Worm (Caenorhabditis elegans) whole organism, young adult: ENCODE data around the gene Y51A2B.6.
A peak's percentile ranks its signal among the peaks of the same experiment; 100 is the strongest.

Source experiments
- B0035.1 ChIP-seq: sonication (generic microtip); optimal IDR thresholded peaks from 2 replicates; lab custom pipeline; 2016; ENCODE audit warnings: missing genetic modification characterization, mild to moderate bottlenecking, missing compliant biosample characterization, missing genotype, missing genetic modification reagents
- B0261.1 ChIP-seq: sonication (generic microtip); optimal IDR thresholded peaks from 2 replicates; lab custom pipeline; 2016; ENCODE audit warnings: mild to moderate bottlenecking, missing genetic modification characterization, moderate library complexity, missing compliant biosample characterization
- F23B12.7 ChIP-seq: sonication (generic microtip); optimal IDR thresholded peaks from 2 replicates; lab custom pipeline; 2017; ENCODE audit warnings: missing genetic modification characterization, mild to moderate bottlenecking, missing compliant biosample characterization, antibody characterized with exemption, moderate library complexity; ENCODE audit not compliant: insufficient read depth
- F49E8.2 ChIP-seq: sonication (generic microtip); optimal IDR thresholded peaks from 3 replicates; lab custom pipeline; 2017; ENCODE audit warnings: missing genetic modification characterization, mild to moderate bottlenecking, missing compliant biosample characterization, antibody characterized with exemption, moderate library complexity; ENCODE audit not compliant: insufficient read depth
- F57A8.1 ChIP-seq: fragments of 200-800 bp; sonication (Bioruptor generic); optimal IDR thresholded peaks from 2 replicates; lab custom pipeline; 2018; ENCODE audit warnings: mild to moderate bottlenecking, missing genetic modification characterization, moderate library complexity, missing compliant biosample characterization
- K12H6.12 ChIP-seq: fragments of 200-800 bp; sonication (Bioruptor generic); optimal IDR thresholded peaks from 2 replicates; lab custom pipeline; 2018; ENCODE audit warnings: mild to moderate bottlenecking, missing genetic modification characterization, missing compliant biosample characterization
- T07F8.4 ChIP-seq: sonication (generic microtip); optimal IDR thresholded peaks from 2 replicates; lab custom pipeline; 2016; ENCODE audit warnings: mild to moderate bottlenecking, missing genetic modification characterization, moderate library complexity, missing compliant biosample characterization
- T26A5.8 ChIP-seq: sonication (generic microtip); optimal IDR thresholded peaks from 2 replicates; lab custom pipeline; 2016; ENCODE audit warnings: missing genetic modification characterization, missing compliant biosample characterization
- Y53G8AR.9 ChIP-seq: fragments of 200-800 bp; sonication (Bioruptor generic); conservative IDR thresholded peaks from 2 replicates; pipeline ENCODE4 v1.3.6; 2022; ENCODE audit warnings: missing genetic modification reagents, missing genetic modification characterization, missing compliant biosample characterization
- Y56A3A.18 ChIP-seq: fragments of 200-800 bp; sonication (Bioruptor generic); IDR thresholded peaks from 2 replicates; pipeline ENCODE4 v1.3.6; 2022; ENCODE audit warnings: missing genetic modification reagents, missing genetic modification characterization, missing compliant biosample characterization
- atf-7 ChIP-seq: sonication (generic microtip); optimal IDR thresholded peaks from 2 replicates; lab custom pipeline; 2017; ENCODE audit warnings: mild to moderate bottlenecking, missing genetic modification characterization, missing compliant biosample characterization
- attf-3 ChIP-seq: fragments of 200-800 bp; sonication (Bioruptor generic); conservative IDR thresholded peaks from 2 replicates; pipeline ENCODE4 v1.3.6; 2022; ENCODE audit warnings: missing genetic modification reagents, missing genetic modification characterization, missing compliant biosample characterization
- ceh-27 ChIP-seq: fragments of 200-800 bp; sonication (Bioruptor generic); optimal IDR thresholded peaks from 2 replicates; lab custom pipeline; 2018; ENCODE audit warnings: mild to moderate bottlenecking, missing genetic modification characterization, moderate library complexity, missing compliant biosample characterization
- dpl-1 ChIP-seq: fragments of 150-350 bp; optimal IDR thresholded peaks from 2 replicates; lab custom pipeline; 2014; ENCODE audit warnings: missing biosample characterization, missing genetic modification reagents, missing genetic modification characterization
- egrh-3 ChIP-seq: fragments of 200-800 bp; sonication (Bioruptor generic); IDR thresholded peaks from 2 replicates; pipeline ENCODE4 v1.3.6; 2022; ENCODE audit warnings: missing genetic modification reagents, missing genetic modification characterization, missing compliant biosample characterization
- ekl-4 ChIP-seq: fragments of 200-800 bp; sonication (Bioruptor generic); IDR thresholded peaks from 2 replicates; pipeline ENCODE4 v1.3.6; 2022; ENCODE audit warnings: missing genetic modification reagents, missing genetic modification characterization, missing compliant biosample characterization
- him-1 ChIP-seq: sonication (generic microtip); optimal IDR thresholded peaks from 2 replicates; lab custom pipeline; 2016; ENCODE audit warnings: missing genotype, missing genetic modification reagents, missing genetic modification characterization, missing compliant biosample characterization
- hlh-12 ChIP-seq: sonication (generic microtip); optimal IDR thresholded peaks from 2 replicates; lab custom pipeline; 2016; ENCODE audit warnings: missing genetic modification characterization, missing compliant biosample characterization
- hmg-1.2 ChIP-seq: fragments of 200-800 bp; sonication (Bioruptor generic); IDR thresholded peaks from 2 replicates; pipeline ENCODE4 v1.3.6; 2022; ENCODE audit warnings: missing genetic modification reagents, missing genetic modification characterization, missing compliant biosample characterization
- hsf-1 ChIP-seq: fragments of 200-800 bp; sonication (Bioruptor generic); IDR thresholded peaks from 2 replicates; pipeline ENCODE4 v1.3.6; 2022; ENCODE audit warnings: missing genetic modification reagents, missing genetic modification characterization, missing compliant biosample characterization
- lin-26 ChIP-seq: fragments of 200-800 bp; sonication (Bioruptor generic); IDR thresholded peaks from 2 replicates; pipeline ENCODE4 v1.3.6; 2022; ENCODE audit warnings: missing genetic modification reagents, missing genetic modification characterization, missing compliant biosample characterization
- lin-35 ChIP-seq, 3 experiments: fragments of 150-350 bp in 2 of 3; sonication (generic microtip) in 1 of 3; optimal IDR thresholded peaks; 2 replicates each; lab custom pipeline; 2014 to 2018; ENCODE audit warnings: missing biosample characterization in 3 of 3, missing genetic modification characterization in 3 of 3, missing genetic modification reagents in 3 of 3
- lsy-27 ChIP-seq: sonication (generic microtip); optimal IDR thresholded peaks from 2 replicates; lab custom pipeline; 2017; ENCODE audit warnings: missing genetic modification characterization, mild to moderate bottlenecking, missing compliant biosample characterization, antibody characterized with exemption, missing genotype, borderline replicate concordance; ENCODE audit not compliant: insufficient read depth
- madf-10 ChIP-seq: sonication (generic microtip); optimal IDR thresholded peaks from 2 replicates; lab custom pipeline; 2016; ENCODE audit warnings: mild to moderate bottlenecking, missing genetic modification characterization, missing compliant biosample characterization
- mxl-1 ChIP-seq: sonication (generic microtip); optimal IDR thresholded peaks from 2 replicates; lab custom pipeline; 2016; ENCODE audit warnings: missing genetic modification characterization, missing compliant biosample characterization
- nhr-80 ChIP-seq: sonication (generic microtip); optimal IDR thresholded peaks from 2 replicates; lab custom pipeline; 2016; ENCODE audit warnings: missing genetic modification characterization, missing compliant biosample characterization
- nhr-90 ChIP-seq: sonication (generic microtip); optimal IDR thresholded peaks from 2 replicates; lab custom pipeline; 2016; ENCODE audit warnings: missing genotype, mild to moderate bottlenecking, missing genetic modification characterization, missing compliant biosample characterization
- rec-8 ChIP-seq, 2 experiments: sonication (generic microtip); optimal IDR thresholded peaks; 2 replicates each; lab custom pipeline; 2016; ENCODE audit warnings: mild to moderate bottlenecking in 2 of 2, missing genetic modification characterization in 2 of 2, missing genetic modification reagents in 2 of 2, missing genotype in 2 of 2, missing biosample characterization in 1 of 2, missing compliant biosample characterization in 1 of 2, moderate library complexity in 1 of 2
- rpc-1 ChIP-seq, 2 experiments: fragments of 150-350 bp in 1 of 2; sonication (generic microtip) in 1 of 2; optimal IDR thresholded peaks; 2 replicates each; lab custom pipeline; 2014 to 2018; ENCODE audit warnings: missing biosample characterization in 1 of 2, missing genetic modification characterization in 1 of 2, missing genetic modification reagents in 1 of 2, missing genotype in 1 of 2
- sdz-38 ChIP-seq: sonication (generic microtip); optimal IDR thresholded peaks from 2 replicates; lab custom pipeline; 2016; ENCODE audit warnings: missing genotype, missing genetic modification characterization, missing compliant biosample characterization
- snpc-1.1 ChIP-seq: sonication (generic microtip); optimal IDR thresholded peaks from 2 replicates; lab custom pipeline; 2017; ENCODE audit warnings: missing genetic modification characterization, mild to moderate bottlenecking, missing compliant biosample characterization, antibody characterized with exemption, moderate library complexity, missing genotype, missing genetic modification reagents; ENCODE audit not compliant: insufficient read depth
- snpc-1.3 ChIP-seq: sonication (generic microtip); optimal IDR thresholded peaks from 2 replicates; lab custom pipeline; 2017; ENCODE audit warnings: missing genetic modification characterization, mild to moderate bottlenecking, missing compliant biosample characterization, antibody characterized with exemption, moderate library complexity, missing genotype, missing genetic modification reagents; ENCODE audit not compliant: insufficient read depth
- snpc-3.4 ChIP-seq: sonication (generic microtip); optimal IDR thresholded peaks from 2 replicates; lab custom pipeline; 2017; ENCODE audit warnings: missing genetic modification characterization, mild to moderate bottlenecking, missing compliant biosample characterization, antibody characterized with exemption, moderate library complexity, missing genotype, missing genetic modification reagents
- snpc-4 ChIP-seq, 5 experiments: fragments of 150-350 bp in 1 of 5; sonication (generic microtip) in 4 of 5; optimal IDR thresholded peaks; 2 replicates each; lab custom pipeline; 2014 to 2018; ENCODE audit warnings: missing genetic modification characterization in 5 of 5, missing biosample characterization in 3 of 5, antibody characterized with exemption in 2 of 5, mild to moderate bottlenecking in 2 of 5, missing compliant biosample characterization in 2 of 5, missing genotype in 2 of 5, moderate library complexity in 2 of 5, missing genetic modification reagents in 1 of 5
- tbp1 ChIP-seq: fragments of 200-800 bp; sonication (Bioruptor generic); optimal IDR thresholded peaks from 2 replicates; lab custom pipeline; 2018; ENCODE audit warnings: mild to moderate bottlenecking, missing genetic modification characterization, missing compliant biosample characterization
- xnd-1 ChIP-seq: sonication (generic microtip); optimal IDR thresholded peaks from 2 replicates; lab custom pipeline; 2016; ENCODE audit warnings: missing genotype, missing genetic modification reagents, missing genetic modification characterization, missing compliant biosample characterization
- zfh-2 ChIP-seq: fragments of 200-800 bp; sonication (Bioruptor generic); conservative IDR thresholded peaks from 2 replicates; pipeline ENCODE4 v1.3.6; 2022; ENCODE audit warnings: missing genetic modification reagents, missing genetic modification characterization, missing compliant biosample characterization
- zim-3 ChIP-seq: sonication (generic microtip); optimal IDR thresholded peaks from 2 replicates; lab custom pipeline; 2017; ENCODE audit warnings: mild to moderate bottlenecking, missing genetic modification characterization, moderate library complexity, missing compliant biosample characterization
- ztf-25 ChIP-seq: fragments of 200-800 bp; sonication (Bioruptor generic); IDR thresholded peaks from 2 replicates; pipeline ENCODE4 v1.3.6; 2022; ENCODE audit warnings: missing genetic modification reagents, missing genetic modification characterization, missing compliant biosample characterization
- ztf-26 ChIP-seq: sonication (generic microtip); optimal IDR thresholded peaks from 2 replicates; lab custom pipeline; 2017; ENCODE audit warnings: missing genetic modification characterization, missing compliant biosample characterization

Y51A2B.6 gene

ce11 chrV:18415878-18416277 lies 21.8 kb upstream of the Y51A2B.6 start:
- TF ChIP-seq zfh-2 (GFP tag; lab: Robert Waterston, UW), result peak; percentile 47; the same call in 1 of the 2 replicates
- peak; percentile 76; the same call in 1 of the 2 replicates for TF ChIP-seq egrh-3 (GFP tag; lab: Robert Waterston, UW)
- TF ChIP-seq hsf-1 (GFP tag; lab: Robert Waterston, UW), result 0 out of 2 replicates have a peak, but pooled peaks have one; percentile 7

- no peak for TF ChIP-seq tbp1 (GFP tag; lab: Kevin White, UChicago)
These were observed 19.9 kb upstream of the Y51A2B.6 start, which contains the start of gene txt-8 for ce11 chrV:18414051-18414450. txt-8 (plus strand) TSS chrV:18414351.

- no peak for TF ChIP-seq Y56A3A.18 (GFP tag; lab: Robert Waterston, UW)
- TF ChIP-seq ceh-27 (GFP tag; lab: Kevin White, UChicago), result no peak
- TF ChIP-seq dpl-1 (GFP tag; lab: Kevin White, UChicago), result no peak
- no peak for TF ChIP-seq madf-10
- TF ChIP-seq attf-3, result no peak
- TF ChIP-seq him-1, result no peak
- TF ChIP-seq snpc-1.1, result no peak
- TF ChIP-seq lsy-27 (tag; lab: Kevin White, UChicago), result no peak
- no peak for TF ChIP-seq snpc-1.3 (tag; lab: Kevin White, UChicago)
These were observed 18.8 kb upstream of the Y51A2B.6 start, which contains the start of gene ZK262.2 for ce11 chrV:18412887-18413286. ZK262.2 (minus strand) TSS chrV:18412987.

- TF ChIP-seq rec-8 (tag; optimal IDR thresholded peaks at IDR 0.05; lab: Kevin White, UChicago) (peak in 1 of 2 experiments; percentile 33), F57A8.1 (GFP tag; lab: Kevin White, UChicago) (no peak), sdz-38 (tag; lab: Kevin White, UChicago) (no peak), lin-26 (GFP tag; lab: Robert Waterston, UW) (peak; percentile 79), Y56A3A.18 (GFP tag; lab: Robert Waterston, UW) (peak; percentile 77; the same call in 1 of the 2 replicates), B0035.1 (tag; lab: Kevin White, UChicago) (no peak), snpc-1.1 (peak; percentile 44), T26A5.8 (tag; lab: Kevin White, UChicago) (peak; percentile 25), K12H6.12 (tag; lab: Kevin White, UChicago) (no peak), lin-35 (GFP tag; optimal IDR thresholded peaks at IDR 0.05; lab: Kevin White, UChicago) (peak in 1 of 3 experiments; percentile 56), hlh-12 (tag; lab: Kevin White, UChicago) (peak; percentile 11), ztf-26 (no peak), mxl-1 (peak; percentile 70), ztf-25 (peak; percentile 81; the same call in 1 of the 2 replicates), atf-7 (tag; lab: Kevin White, UChicago) (no peak), ekl-4 (GFP tag; lab: Robert Waterston, UW) (peak; percentile 35; the same call in 1 of the 2 replicates), rpc-1 (optimal IDR thresholded peaks at IDR 0.05; lab: Kevin White, UChicago) (peak; percentile 82), rpc-1 (tag; optimal IDR thresholded peaks at IDR 0.05; lab: Kevin White, UChicago) (peak; percentile 94), B0261.1 (peak; percentile 85), F23B12.7 (tag; lab: Kevin White, UChicago) (peak; percentile 23), snpc-1.3 (tag; lab: Kevin White, UChicago) (peak; percentile 79), hmg-1.2 (GFP tag; lab: Robert Waterston, UW) (peak; percentile 64), Y53G8AR.9 (GFP tag; lab: Robert Waterston, UW) (peak; percentile 38; the same call in 1 of the 2 replicates), snpc-3.4 (tag; lab: Kevin White, UChicago) (peak; percentile 45), zim-3 (tag; lab: Kevin White, UChicago) (peak; percentile 43), xnd-1 (tag; lab: Kevin White, UChicago) (no peak), T07F8.4 (tag; lab: Kevin White, UChicago) (peak; percentile 1), F49E8.2 (tag; lab: Kevin White, UChicago) (peak; percentile 50), snpc-4 (GFP tag; optimal IDR thresholded peaks at IDR 0.05; lab: Kevin White, UChicago) (peak; percentile 60), snpc-4 (tag; optimal IDR thresholded peaks at IDR 0.05; lab: Kevin White, UChicago) (peak in 2 of 4 experiments; percentile 18 to 74), nhr-80 (peak; percentile 2), nhr-90 (tag; lab: Kevin White, UChicago) (peak; percentile 52)
These were observed 18.2 kb upstream of the Y51A2B.6 start for ce11 chrV:18412351-18412750.
